Fruit fly (Drosophila melanogaster): ENCODE measurements around the gene Osi24.

The Osi24 gene

dm6 chr3R:6244035-6244434 lies 45.4 kb downstream of the Osi24 start:
- TF ChIP-seq CG17801 (GFP tag; optimal IDR thresholded peaks at IDR 0.05; ENCODE audit: partially characterized antibody), result no peak

DNA sequence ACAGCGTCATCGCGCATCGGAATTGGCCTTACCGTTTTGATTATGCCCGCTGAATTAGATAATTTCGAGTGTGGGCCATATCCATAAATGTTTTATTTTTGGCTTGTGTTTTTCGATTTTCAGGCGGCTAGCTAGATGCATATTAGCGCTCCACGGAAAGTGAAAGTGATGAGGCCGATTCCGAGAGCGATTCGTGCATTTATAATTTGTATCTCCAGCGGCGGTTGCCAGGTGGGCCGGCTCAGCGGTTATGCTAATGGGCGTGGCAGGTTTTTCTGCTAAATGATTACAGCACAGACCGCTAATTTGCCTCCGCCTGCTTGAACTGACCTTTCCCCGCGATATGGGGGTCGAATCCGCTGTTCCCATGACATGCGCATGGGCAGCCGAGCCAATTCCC lies 46.4 kb downstream of the Osi24 start:
- TF ChIP-seq CG17801 (GFP tag; optimal IDR thresholded peaks at IDR 0.05; ENCODE audit: partially characterized antibody), result no peak

- no peak for TF ChIP-seq CG17801 (GFP tag; optimal IDR thresholded peaks at IDR 0.05; ENCODE audit: partially characterized antibody)
Measured at dm6 chr3R:6248694-6249093, 50.1 kb downstream of the Osi24 start, which contains the start of gene Osi7. Osi7 (plus strand) TSS chr3R:6248994.

DNA sequence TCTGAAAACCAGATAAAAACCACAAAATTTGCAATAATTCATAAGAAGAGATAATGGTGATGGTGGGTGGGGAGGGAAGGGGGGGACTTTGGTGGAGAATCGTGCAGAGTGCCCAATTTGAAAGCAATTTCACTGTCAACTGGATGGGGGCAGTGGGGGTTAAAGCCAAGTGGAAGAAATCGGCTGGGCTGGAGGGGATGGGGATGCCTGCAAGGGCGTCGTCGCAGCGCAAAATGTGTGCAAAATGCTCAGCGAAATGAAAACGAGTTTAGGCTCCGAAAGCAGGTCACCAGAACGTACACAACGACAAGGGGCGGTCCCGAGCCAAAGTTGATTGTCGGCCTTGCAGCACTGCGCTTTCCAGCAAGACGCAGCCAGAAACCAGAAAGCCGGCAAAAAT lies 54.2 kb downstream of the Osi24 start:
- TF ChIP-seq CG17801 (GFP tag; optimal IDR thresholded peaks at IDR 0.05; ENCODE audit: partially characterized antibody), result no peak

DNA sequence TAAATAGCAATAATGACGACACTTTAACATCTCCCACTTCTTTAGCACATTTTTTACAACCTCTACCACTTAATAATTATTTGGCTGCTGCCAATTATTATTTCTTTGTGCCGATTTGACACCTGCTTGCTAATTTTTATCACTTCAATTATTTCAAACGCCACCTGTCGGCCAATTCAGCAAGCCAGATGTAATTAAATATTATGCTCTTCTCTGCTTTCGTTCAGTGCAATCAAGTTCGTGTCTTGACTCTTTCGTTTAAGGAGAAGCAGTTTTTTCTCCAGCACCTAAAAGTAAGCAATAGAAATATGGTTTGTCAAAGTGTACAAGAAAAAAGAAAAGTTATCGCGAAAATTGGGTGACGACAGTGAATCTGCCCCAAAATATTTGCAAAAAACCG lies 55.8 kb downstream of the Osi24 start:
- TF ChIP-seq CG17801 (GFP tag; optimal IDR thresholded peaks at IDR 0.05; ENCODE audit: partially characterized antibody), result no peak

dm6 chr3R:6254875-6255274 lies 56.3 kb downstream of the Osi24 start, which contains the start of gene Osi8:
Osi8 (plus strand) TSS chr3R:6255175.
- TF ChIP-seq CG17801 (GFP tag; optimal IDR thresholded peaks at IDR 0.05; ENCODE audit: partially characterized antibody), result no peak

Measured in ovary, adult (tissue).